Worm (Caenorhabditis elegans): ENCODE results near the gene srh-193.

Gene srh-193

ce11 chrV:4261385-4261784, 28.6 kb downstream of the srh-193 start:
- no peak for TF ChIP-seq fkh-2 (tag; optimal IDR thresholded peaks at IDR 0.05)
- no peak for TF ChIP-seq jun-1 (tag; optimal IDR thresholded peaks at IDR 0.05)
- no peak for TF ChIP-seq hmg-11 (tag; optimal IDR thresholded peaks at IDR 0.05)
- no peak for TF ChIP-seq nhr-25 (tag; optimal IDR thresholded peaks at IDR 0.05)
- TF ChIP-seq nhr-77 (tag; optimal IDR thresholded peaks at IDR 0.05) = no peak
- no peak for TF ChIP-seq nhr-76 (tag; optimal IDR thresholded peaks at IDR 0.05)
- no peak for TF ChIP-seq pqm-1 (tag; optimal IDR thresholded peaks at IDR 0.05)
- TF ChIP-seq daf-12 (tag; optimal IDR thresholded peaks at IDR 0.05) = no peak
- no peak for TF ChIP-seq mdl-1 (tag; optimal IDR thresholded peaks at IDR 0.05)
- no peak for TF ChIP-seq fkh-10 (GFP tag; optimal IDR thresholded peaks at IDR 0.05)
- no peak for TF ChIP-seq aly-2 (tag; optimal IDR thresholded peaks at IDR 0.05)
- TF ChIP-seq tbx-2 (tag; optimal IDR thresholded peaks at IDR 0.05) = no peak
- TF ChIP-seq skn-1 (tag; optimal IDR thresholded peaks at IDR 0.05) = no peak
- no peak for TF ChIP-seq egl-27 (tag; optimal IDR thresholded peaks at IDR 0.05)
- TF ChIP-seq nhr-28 (tag; optimal IDR thresholded peaks at IDR 0.05) = no peak
- no peak for TF ChIP-seq unc-39 (tag; optimal IDR thresholded peaks at IDR 0.05)

- TF ChIP-seq nfya-1 (tag; optimal IDR thresholded peaks at IDR 0.05; ENCODE audit: insufficient read depth) (no peak), nhr-28 (tag; optimal IDR thresholded peaks at IDR 0.05) (no peak), fkh-2 (tag; optimal IDR thresholded peaks at IDR 0.05) (no peak), jun-1 (tag; optimal IDR thresholded peaks at IDR 0.05) (no peak)
These were observed 29.9 kb downstream of the srh-193 start, which contains the start of gene srt-3 for ce11 chrV:4260090-4260489. Gene srt-3, minus strand, starts transcription at chrV:4260190.

- TF ChIP-seq nhr-237 (tag; optimal IDR thresholded peaks at IDR 0.05) (no peak), fkh-10 (GFP tag; optimal IDR thresholded peaks at IDR 0.05) (no peak)
These were observed 33.5 kb downstream of the srh-193 start, which contains the start of gene srt-14 for ce11 chrV:4256474-4256873. Gene srt-14, minus strand, starts transcription at chrV:4256574.

ce11 chrV:4250047-4250446, 39.9 kb downstream of the srh-193 start, which contains the start of gene srt-13:
Gene srt-13, minus strand, starts transcription at chrV:4250147.
- TF ChIP-seq lin-15B (tag; optimal IDR thresholded peaks at IDR 0.05) (no peak), elt-3 (tag; optimal IDR thresholded peaks at IDR 0.05) (no peak)

ce11 chrV:4248359-4248758, 41.6 kb downstream of the srh-193 start:
- TF ChIP-seq ztf-11 (tag; optimal IDR thresholded peaks at IDR 0.05) (no peak), pqm-1 (tag; optimal IDR thresholded peaks at IDR 0.05) (no peak), pha-4 (tag; optimal IDR thresholded peaks at IDR 0.05) (no peak), elt-1 (tag; optimal IDR thresholded peaks at IDR 0.05) (no peak), egl-27 (tag; optimal IDR thresholded peaks at IDR 0.05) (no peak), ama-1 (optimal IDR thresholded peaks at IDR 0.05) (no peak), elt-3 (tag; optimal IDR thresholded peaks at IDR 0.05) (no peak), unc-39 (tag; optimal IDR thresholded peaks at IDR 0.05) (no peak), nhr-25 (tag; optimal IDR thresholded peaks at IDR 0.05) (no peak), ceh-28 (tag; optimal IDR thresholded peaks at IDR 0.05) (no peak), unc-62 (GFP tag; optimal IDR thresholded peaks at IDR 0.05) (no peak), daf-12 (tag; optimal IDR thresholded peaks at IDR 0.05) (no peak), nhr-23 (tag; optimal IDR thresholded peaks at IDR 0.05) (no peak), skn-1 (tag; optimal IDR thresholded peaks at IDR 0.05) (no peak), mml-1 (tag; optimal IDR thresholded peaks at IDR 0.05) (no peak), fkh-2 (tag; optimal IDR thresholded peaks at IDR 0.05) (no peak), ceh-9 (tag; optimal IDR thresholded peaks at IDR 0.05) (no peak)

ce11 chrV:4242431-4242830, 47.6 kb downstream of the srh-193 start, which contains the start of gene srt-12:
Gene srt-12, minus strand, starts transcription at chrV:4242531.
- TF ChIP-seq fos-1 (tag; optimal IDR thresholded peaks at IDR 0.05) (no peak), R02D3.7 (tag; optimal IDR thresholded peaks at IDR 0.05) (no peak), mdl-1 (tag; optimal IDR thresholded peaks at IDR 0.05) (no peak)

- TF ChIP-seq elt-2 (tag; optimal IDR thresholded peaks at IDR 0.05) (no peak), nhr-28 (tag; optimal IDR thresholded peaks at IDR 0.05) (no peak), elt-3 (tag; optimal IDR thresholded peaks at IDR 0.05) (no peak), eor-1 (tag; optimal IDR thresholded peaks at IDR 0.05) (no peak), ceh-82 (tag; optimal IDR thresholded peaks at IDR 0.05) (no peak), ZK546.5 (tag; optimal IDR thresholded peaks at IDR 0.05) (no peak), snpc-4 (tag; optimal IDR thresholded peaks at IDR 0.05) (no peak), lin-15B (tag; optimal IDR thresholded peaks at IDR 0.05) (no peak), lsy-12 (tag; optimal IDR thresholded peaks at IDR 0.05) (no peak), nhr-77 (tag; optimal IDR thresholded peaks at IDR 0.05) (no peak), jun-1 (tag; optimal IDR thresholded peaks at IDR 0.05) (no peak)
These were observed 48.4 kb downstream of the srh-193 start for ce11 chrV:4241555-4241954.
